Worm (Caenorhabditis elegans): ENCODE measurements around the gene C13F10.6.

Gene C13F10.6

ce11 chrV:7237133-7237532 is 16.3 kb upstream of the C13F10.6 start, which contains the start of gene hyls-1:
TSS of gene hyls-1 (plus strand) at chrV:7237381.
- TF ChIP-seq ztf-23 (GFP tag; IDR thresholded peaks at IDR 0.05) (0 out of 2 replicates have a peak, but pooled peaks have one; percentile 56), flt-1 (GFP tag; IDR thresholded peaks at IDR 0.05) (0 out of 2 replicates have a peak, but pooled peaks have one; percentile 45), ztf-29 (GFP tag; IDR thresholded peaks at IDR 0.05) (no peak), cog-1 (tag; optimal IDR thresholded peaks at IDR 0.05) (peak; percentile 78)

ce11 chrV:7237094-7237132 is 16.1 kb upstream of the C13F10.6 start, which contains the start of gene hpo-9:
TSS of gene hpo-9 (minus strand) at chrV:7237130.
- TF ChIP-seq med-1 (GFP tag; optimal IDR thresholded peaks at IDR 0.05; ENCODE audit: insufficient read depth), result no peak
- TF ChIP-seq klf-2 (GFP tag; conservative IDR thresholded peaks at IDR 0.05), result no peak
- no peak for TF ChIP-seq ref-1 (GFP tag; conservative IDR thresholded peaks at IDR 0.05)
- TF ChIP-seq tab-1 (GFP tag; IDR thresholded peaks at IDR 0.05), result no peak
- TF ChIP-seq ztf-23 (GFP tag; IDR thresholded peaks at IDR 0.05), result no peak
- no peak for TF ChIP-seq ztf-29 (GFP tag; IDR thresholded peaks at IDR 0.05)
- TF ChIP-seq flt-1 (GFP tag; IDR thresholded peaks at IDR 0.05), result no peak
- no peak for TF ChIP-seq T22C8.4 (GFP tag; IDR thresholded peaks at IDR 0.05)
- no peak for TF ChIP-seq cog-1 (tag; optimal IDR thresholded peaks at IDR 0.05)

ce11 chrV:7236694-7237093 is 15.9 kb upstream of the C13F10.6 start:
- TF ChIP-seq ztf-29 (GFP tag; IDR thresholded peaks at IDR 0.05), result no peak
- TF ChIP-seq cog-1 (tag; optimal IDR thresholded peaks at IDR 0.05), result no peak
- no peak for TF ChIP-seq ref-1 (GFP tag; conservative IDR thresholded peaks at IDR 0.05)
- TF ChIP-seq klf-2 (GFP tag; conservative IDR thresholded peaks at IDR 0.05), result no peak
- no peak for TF ChIP-seq T22C8.4 (GFP tag; IDR thresholded peaks at IDR 0.05)
- TF ChIP-seq flt-1 (GFP tag; IDR thresholded peaks at IDR 0.05), result no peak
- no peak for TF ChIP-seq tab-1 (GFP tag; IDR thresholded peaks at IDR 0.05)
- TF ChIP-seq med-1 (GFP tag; optimal IDR thresholded peaks at IDR 0.05; ENCODE audit: insufficient read depth), result no peak
- no peak for TF ChIP-seq ztf-23 (GFP tag; IDR thresholded peaks at IDR 0.05)

- TF ChIP-seq med-1 (GFP tag; optimal IDR thresholded peaks at IDR 0.05; ENCODE audit: insufficient read depth) (no peak), klf-2 (GFP tag; conservative IDR thresholded peaks at IDR 0.05) (no peak), ztf-29 (GFP tag; IDR thresholded peaks at IDR 0.05) (no peak), tab-1 (GFP tag; IDR thresholded peaks at IDR 0.05) (no peak), ref-1 (GFP tag; conservative IDR thresholded peaks at IDR 0.05) (no peak), T22C8.4 (GFP tag; IDR thresholded peaks at IDR 0.05) (no peak), cog-1 (tag; optimal IDR thresholded peaks at IDR 0.05) (no peak), flt-1 (GFP tag; IDR thresholded peaks at IDR 0.05) (no peak), ztf-23 (GFP tag; IDR thresholded peaks at IDR 0.05) (no peak)
Observed at ce11 chrV:7234726-7235125, 13.9 kb upstream of the C13F10.6 start, which contains the start of gene C05C8.5. TSS of gene C05C8.5 (minus strand) at chrV:7234826.

- no peak for TF ChIP-seq flt-1 (GFP tag; IDR thresholded peaks at IDR 0.05)
- TF ChIP-seq tab-1 (GFP tag; IDR thresholded peaks at IDR 0.05), result no peak
- TF ChIP-seq ztf-23 (GFP tag; IDR thresholded peaks at IDR 0.05), result no peak
- TF ChIP-seq ref-1 (GFP tag; conservative IDR thresholded peaks at IDR 0.05), result no peak
- no peak for TF ChIP-seq cog-1 (tag; optimal IDR thresholded peaks at IDR 0.05)
- TF ChIP-seq T22C8.4 (GFP tag; IDR thresholded peaks at IDR 0.05), result no peak
- no peak for TF ChIP-seq med-1 (GFP tag; optimal IDR thresholded peaks at IDR 0.05; ENCODE audit: insufficient read depth)
- no peak for TF ChIP-seq ztf-29 (GFP tag; IDR thresholded peaks at IDR 0.05)
Observed at ce11 chrV:7231524-7231923, 10.7 kb upstream of the C13F10.6 start.

ce11 chrV:7230847-7231246 is 10.0 kb upstream of the C13F10.6 start, which contains the start of the genes gei-6 and krr-1:
TSS of gene gei-6 (minus strand) at chrV:7230848.
TSS of gene krr-1 (plus strand) at chrV:7231190.
- no peak for TF ChIP-seq cog-1 (tag; optimal IDR thresholded peaks at IDR 0.05)
- TF ChIP-seq med-1 (GFP tag; optimal IDR thresholded peaks at IDR 0.05; ENCODE audit: insufficient read depth), result peak; percentile 95
- peak; percentile 78 for TF ChIP-seq ztf-29 (GFP tag; IDR thresholded peaks at IDR 0.05)
- TF ChIP-seq ref-1 (GFP tag; conservative IDR thresholded peaks at IDR 0.05), result peak; percentile 60; the same call in 1 of the 2 replicates
- TF ChIP-seq klf-2 (GFP tag; conservative IDR thresholded peaks at IDR 0.05), result peak; percentile 82
- peak; percentile 72 for TF ChIP-seq T22C8.4 (GFP tag; IDR thresholded peaks at IDR 0.05)
- TF ChIP-seq tab-1 (GFP tag; IDR thresholded peaks at IDR 0.05), result peak; percentile 90
- peak; percentile 94 for TF ChIP-seq ztf-23 (GFP tag; IDR thresholded peaks at IDR 0.05)
- peak; percentile 94 for TF ChIP-seq flt-1 (GFP tag; IDR thresholded peaks at IDR 0.05)

- TF ChIP-seq flt-1 (GFP tag; IDR thresholded peaks at IDR 0.05), result no peak
- TF ChIP-seq ztf-29 (GFP tag; IDR thresholded peaks at IDR 0.05), result no peak
- TF ChIP-seq ref-1 (GFP tag; conservative IDR thresholded peaks at IDR 0.05), result no peak
- no peak for TF ChIP-seq cog-1 (tag; optimal IDR thresholded peaks at IDR 0.05)
- TF ChIP-seq T22C8.4 (GFP tag; IDR thresholded peaks at IDR 0.05), result no peak
- TF ChIP-seq med-1 (GFP tag; optimal IDR thresholded peaks at IDR 0.05; ENCODE audit: insufficient read depth), result no peak
- TF ChIP-seq ztf-23 (GFP tag; IDR thresholded peaks at IDR 0.05), result no peak
- TF ChIP-seq tab-1 (GFP tag; IDR thresholded peaks at IDR 0.05), result no peak
- no peak for TF ChIP-seq klf-2 (GFP tag; conservative IDR thresholded peaks at IDR 0.05)
Observed at ce11 chrV:7225894-7226293, 5.1 kb upstream of the C13F10.6 start.

- TF ChIP-seq tab-1 (GFP tag; IDR thresholded peaks at IDR 0.05) (no peak), flt-1 (GFP tag; IDR thresholded peaks at IDR 0.05) (no peak), ztf-23 (GFP tag; IDR thresholded peaks at IDR 0.05) (no peak), cog-1 (tag; optimal IDR thresholded peaks at IDR 0.05) (no peak), ref-1 (GFP tag; conservative IDR thresholded peaks at IDR 0.05) (no peak)
Observed at ce11 chrV:7224947-7225346, 4.1 kb upstream of the C13F10.6 start, which contains the start of gene fkb-3. TSS of gene fkb-3 (plus strand) at chrV:7225223.

ce11 chrV:7224353-7224752 is 3.5 kb upstream of the C13F10.6 start:
- TF ChIP-seq cog-1 (tag; optimal IDR thresholded peaks at IDR 0.05) (no peak), flt-1 (GFP tag; IDR thresholded peaks at IDR 0.05) (no peak), ztf-23 (GFP tag; IDR thresholded peaks at IDR 0.05) (no peak), med-1 (GFP tag; optimal IDR thresholded peaks at IDR 0.05; ENCODE audit: insufficient read depth) (no peak), T22C8.4 (GFP tag; IDR thresholded peaks at IDR 0.05) (no peak), ref-1 (GFP tag; conservative IDR thresholded peaks at IDR 0.05) (no peak), ztf-29 (GFP tag; IDR thresholded peaks at IDR 0.05) (no peak), tab-1 (GFP tag; IDR thresholded peaks at IDR 0.05) (no peak), klf-2 (GFP tag; conservative IDR thresholded peaks at IDR 0.05) (no peak)

ce11 chrV:7223941-7224340 is 3.1 kb upstream of the C13F10.6 start, which contains the start of gene C13F10.1:
TSS of gene C13F10.1 (plus strand) at chrV:7224078.
- TF ChIP-seq klf-2 (GFP tag; conservative IDR thresholded peaks at IDR 0.05) (no peak), ztf-23 (GFP tag; IDR thresholded peaks at IDR 0.05) (no peak), med-1 (GFP tag; optimal IDR thresholded peaks at IDR 0.05; ENCODE audit: insufficient read depth) (no peak), tab-1 (GFP tag; IDR thresholded peaks at IDR 0.05) (no peak), cog-1 (tag; optimal IDR thresholded peaks at IDR 0.05) (no peak), T22C8.4 (GFP tag; IDR thresholded peaks at IDR 0.05) (no peak), flt-1 (GFP tag; IDR thresholded peaks at IDR 0.05) (no peak), ref-1 (GFP tag; conservative IDR thresholded peaks at IDR 0.05) (no peak), ztf-29 (GFP tag; IDR thresholded peaks at IDR 0.05) (no peak)

All from whole organism, midembryonic.